Worm (Caenorhabditis elegans) whole organism, L2 larva: ENCODE results near the gene pgph-3.

Experiments
- ceh-16 ChIP-seq: fragments of 150-350 bp; optimal IDR thresholded peaks from 2 replicates; lab custom pipeline; 2014; ENCODE audit warnings: missing biosample characterization, missing genetic modification characterization
- nhr-10 ChIP-seq: sonication (generic microtip); optimal IDR thresholded peaks from 2 replicates; lab custom pipeline; 2017; ENCODE audit warnings: missing biosample characterization, missing genetic modification characterization

- TF ChIP-seq nhr-10 (tag; lab: Kevin White, UChicago): no peak
- no peak for TF ChIP-seq ceh-16 (tag; lab: Kevin White, UChicago)
These were observed 7.5 kb downstream of the pgph-3 start, which contains the start of gene C53A3.3 for ce11 chrV:5756193-5756592.
